Fruit fly (Drosophila melanogaster): ENCODE results near the gene CG3662.

- TF ChIP-seq salr (GFP tag; optimal IDR thresholded peaks at IDR 0.05) (no peak), eg (GFP tag; IDR thresholded peaks at IDR 0.05) (no peak), CG11294 (GFP tag; IDR thresholded peaks at IDR 0.05) (no peak), CG9139 (GFP tag; optimal IDR thresholded peaks at IDR 0.05) (no peak), CG8119 (GFP tag; IDR thresholded peaks at IDR 0.05) (no peak), CG16779 (tag; optimal IDR thresholded peaks at IDR 0.05) (no peak), fd59A (GFP tag; optimal IDR thresholded peaks at IDR 0.05) (no peak), Eip78C (GFP tag) (no peak), CG3032 (tag; optimal IDR thresholded peaks at IDR 0.05) (no peak), fkh (GFP tag; optimal IDR thresholded peaks at IDR 0.05) (no peak), achi (GFP tag; optimal IDR thresholded peaks at IDR 0.05) (no peak)
These were observed 40.2 kb upstream of the CG3662 start for dm6 chr2L:780851-781250.

Data from whole organism, prepupa.